Fruit fly (Drosophila melanogaster) whole organism, wandering third instar larva: Measurements from ENCODE around the gene Usp12-46.

Experiments
- Abd-B ChIP-seq: fragments of >200 bp; optimal IDR thresholded peaks from 2 replicates; lab custom pipeline; 2017; ENCODE audit warnings: missing biosample characterization, missing genetic modification characterization
- CG32264 ChIP-seq: fragments of 200-800 bp; sonication (Bioruptor generic); optimal IDR thresholded peaks from 2 replicates; lab custom pipeline; 2016; ENCODE audit warnings: missing biosample characterization, missing genetic modification characterization
- CG9705 ChIP-seq: fragments of 200-800 bp; sonication (Bioruptor generic); optimal IDR thresholded peaks from 2 replicates; lab custom pipeline; 2018; ENCODE audit warnings: missing biosample characterization, mild to moderate bottlenecking, missing genetic modification characterization
- CrebA ChIP-seq: fragments of 200-800 bp; sonication (Bioruptor generic); optimal IDR thresholded peaks from 2 replicates; lab custom pipeline; 2016; ENCODE audit warnings: missing biosample characterization, mild to moderate bottlenecking, missing genetic modification characterization, borderline replicate concordance
- Dfd ChIP-seq: fragments of >200 bp; optimal IDR thresholded peaks from 2 replicates; lab custom pipeline; 2017; ENCODE audit warnings: missing biosample characterization, missing genetic modification characterization
- Dif ChIP-seq: fragments of 200-275, 200-300 bp; sonication (Bioruptor generic); optimal IDR thresholded peaks from 2 replicates; lab custom pipeline; 2018; ENCODE audit warnings: missing biosample characterization, missing genetic modification characterization; ENCODE audit not compliant: partially characterized antibody
- GATAd ChIP-seq: sonication (Bioruptor generic); optimal IDR thresholded peaks from 2 replicates; lab custom pipeline; 2016; ENCODE audit warnings: missing biosample characterization, missing genetic modification characterization
- HLH106 ChIP-seq: fragments of 200-800 bp; optimal IDR thresholded peaks from 3 replicates; lab custom pipeline; 2019; ENCODE audit warnings: missing biosample characterization, mild to moderate bottlenecking, missing genetic modification characterization, moderate library complexity
- Hnf4 ChIP-seq: fragments of 200-800 bp; sonication (Bioruptor generic); optimal IDR thresholded peaks from 2 replicates; lab custom pipeline; 2016; ENCODE audit warnings: missing biosample characterization, mild to moderate bottlenecking, missing genetic modification characterization
- Hr78 ChIP-seq: fragments of >200 bp; optimal IDR thresholded peaks from 2 replicates; lab custom pipeline; 2017; ENCODE audit warnings: missing biosample characterization, missing genetic modification characterization
- Hr83 ChIP-seq: fragments of 200-300 bp; sonication (Bioruptor generic); optimal IDR thresholded peaks from 2 replicates; lab custom pipeline; 2016; ENCODE audit warnings: missing biosample characterization, mild to moderate bottlenecking, missing genetic modification characterization, moderate library complexity; ENCODE audit not compliant: poor library complexity, severe bottlenecking
- Jra ChIP-seq: sonication (Bioruptor generic); optimal IDR thresholded peaks from 2 replicates; lab custom pipeline; 2016; ENCODE audit warnings: missing biosample characterization, missing genetic modification characterization
- Mio ChIP-seq: sonication (Bioruptor generic); optimal IDR thresholded peaks from 2 replicates; lab custom pipeline; 2016; ENCODE audit warnings: missing biosample characterization, missing genetic modification characterization
- Myc ChIP-seq: fragments of >200 bp; optimal IDR thresholded peaks from 2 replicates; lab custom pipeline; 2017
- N ChIP-seq: fragments of >200 bp; optimal IDR thresholded peaks from 2 replicates; lab custom pipeline; 2018; ENCODE audit warnings: missing biosample characterization, missing external identifiers, missing genetic modification characterization
- OdsH ChIP-seq: fragments of 200-800 bp; sonication (Bioruptor generic); optimal IDR thresholded peaks from 2 replicates; lab custom pipeline; 2016; ENCODE audit warnings: missing biosample characterization, mild to moderate bottlenecking, missing genetic modification characterization
- Rel ChIP-seq, 2 experiments: fragments of 200-800 bp; sonication (Bioruptor generic) in 1 of 2; optimal IDR thresholded peaks; 2 replicates in 1 of 2; 3 replicates in 1 of 2; lab custom pipeline; 2016 to 2019; ENCODE audit warnings: mild to moderate bottlenecking in 2 of 2, missing biosample characterization in 2 of 2, missing genetic modification characterization in 2 of 2, moderate library complexity in 1 of 2
- Sp1 ChIP-seq: fragments of 200-800 bp; sonication (Bioruptor generic); optimal IDR thresholded peaks from 3 replicates; lab custom pipeline; 2019; ENCODE audit warnings: missing biosample characterization, mild to moderate bottlenecking, missing genetic modification characterization, moderate library complexity
- Vsx2 ChIP-seq: fragments of 200-300, 225-300 bp; sonication (Bioruptor generic); optimal IDR thresholded peaks from 2 replicates; lab custom pipeline; 2018; ENCODE audit warnings: missing biosample characterization, missing genetic modification characterization; ENCODE audit not compliant: partially characterized antibody
- br ChIP-seq: fragments of 200-800 bp; sonication (Bioruptor generic); optimal IDR thresholded peaks from 2 replicates; lab custom pipeline; 2016; ENCODE audit warnings: missing biosample characterization, missing genetic modification characterization
- brk ChIP-seq: fragments of 200-800 bp; sonication (Bioruptor generic); optimal IDR thresholded peaks from 2 replicates; lab custom pipeline; 2016; ENCODE audit warnings: missing biosample characterization, mild to moderate bottlenecking, missing genetic modification characterization
- dl ChIP-seq, 2 experiments: fragments of 175-275, 200-275 bp in 1 of 2; fragments of 200-275 bp in 1 of 2; sonication (Bioruptor generic); optimal IDR thresholded peaks; lab custom pipeline; 2018; ENCODE audit warnings: mild to moderate bottlenecking in 2 of 2, missing biosample characterization in 2 of 2, missing genetic modification characterization in 2 of 2, moderate library complexity in 2 of 2; ENCODE audit not compliant: partially characterized antibody in 2 of 2, insufficient read depth in 1 of 2
- dmrt93B ChIP-seq: fragments of 200-800 bp; sonication (Bioruptor generic); optimal IDR thresholded peaks from 2 replicates; lab custom pipeline; 2018; ENCODE audit warnings: missing biosample characterization, mild to moderate bottlenecking, missing genetic modification characterization
- dsf ChIP-seq: sonication (Bioruptor generic); optimal IDR thresholded peaks from 2 replicates; lab custom pipeline; 2016; ENCODE audit warnings: missing biosample characterization, missing genetic modification characterization, borderline replicate concordance
- ey ChIP-seq: fragments of 200-800 bp; sonication (Bioruptor generic); optimal IDR thresholded peaks from 2 replicates; lab custom pipeline; 2016; ENCODE audit warnings: missing biosample characterization, missing genetic modification characterization
- foxo ChIP-seq, 2 experiments: fragments of 200-800 bp; sonication (Bioruptor generic); optimal IDR thresholded peaks; 2 replicates in 1 of 2; 3 replicates in 1 of 2; lab custom pipeline; 2016 to 2017; ENCODE audit warnings: missing biosample characterization in 2 of 2, missing genetic modification characterization in 2 of 2
- fru ChIP-seq: fragments of 200-800 bp; sonication (Bioruptor generic); optimal IDR thresholded peaks from 3 replicates; lab custom pipeline; 2016; ENCODE audit warnings: missing biosample characterization, mild to moderate bottlenecking, missing genetic modification characterization
- h ChIP-seq: fragments of 200-800 bp; sonication (Bioruptor generic); optimal IDR thresholded peaks from 3 replicates; lab custom pipeline; 2016; ENCODE audit warnings: missing biosample characterization, mild to moderate bottlenecking, missing genetic modification characterization
- jim ChIP-seq: fragments of 175-275, 200-325 bp; sonication (Bioruptor generic); optimal IDR thresholded peaks from 2 replicates; lab custom pipeline; 2016; ENCODE audit warnings: missing biosample characterization, mild to moderate bottlenecking, missing genetic modification characterization
- lola ChIP-seq: fragments of >200 bp; optimal IDR thresholded peaks from 2 replicates; lab custom pipeline; 2017; ENCODE audit warnings: missing biosample characterization, missing genetic modification characterization
- pan ChIP-seq: fragments of >200 bp; optimal IDR thresholded peaks from 2 replicates; lab custom pipeline; 2017
- psq ChIP-seq: fragments of 200-800 bp; sonication (Bioruptor generic); optimal IDR thresholded peaks from 3 replicates; lab custom pipeline; 2017; ENCODE audit warnings: missing biosample characterization, mild to moderate bottlenecking, missing genetic modification characterization, moderate library complexity
- rgr ChIP-seq: fragments of 200-800 bp; sonication (Bioruptor generic); optimal IDR thresholded peaks from 3 replicates; lab custom pipeline; 2016; ENCODE audit warnings: missing biosample characterization, mild to moderate bottlenecking, missing genetic modification characterization
- sage ChIP-seq: fragments of 200-800 bp; sonication (Bioruptor generic); optimal IDR thresholded peaks from 2 replicates; lab custom pipeline; 2016; ENCODE audit warnings: missing biosample characterization, mild to moderate bottlenecking, missing genetic modification characterization
- sv ChIP-seq: fragments of 200-800 bp; sonication (Bioruptor generic); optimal IDR thresholded peaks from 3 replicates; lab custom pipeline; 2016; ENCODE audit warnings: missing biosample characterization, missing genetic modification characterization
- tai ChIP-seq: sonication (Bioruptor generic); optimal IDR thresholded peaks from 2 replicates; lab custom pipeline; 2016; ENCODE audit warnings: missing biosample characterization, missing genetic modification characterization
- usp ChIP-seq: fragments of >200 bp; optimal IDR thresholded peaks from 2 replicates; lab custom pipeline; 2017; ENCODE audit warnings: missing biosample characterization, missing genetic modification characterization
- woc ChIP-seq: sonication (Bioruptor generic); optimal IDR thresholded peaks from 2 replicates; lab custom pipeline; 2016; ENCODE audit warnings: missing biosample characterization, mild to moderate bottlenecking, missing genetic modification characterization

Gene Usp12-46

DNA sequence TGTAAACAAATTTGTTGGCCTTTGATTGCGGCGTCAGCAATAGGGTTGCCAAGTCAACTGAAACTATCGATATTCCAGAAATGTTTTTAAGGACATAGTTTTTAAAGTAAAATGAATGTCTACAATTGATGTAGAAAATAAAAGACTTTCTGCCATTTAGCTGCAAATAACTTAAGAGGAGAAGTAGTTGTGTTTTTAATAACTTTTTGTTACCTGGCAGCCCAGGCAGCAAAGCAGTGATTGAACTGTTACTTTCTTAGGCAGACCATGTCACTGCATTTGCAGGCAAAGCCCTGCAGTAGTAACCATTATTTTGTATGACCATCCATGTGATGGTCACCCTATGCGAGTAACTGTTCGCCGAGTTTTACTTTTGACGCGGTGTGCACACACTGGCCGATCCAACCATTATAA lies at the start of gene Usp12-46, which contains the start of the genes rumi and CG7029:
Usp12-46 (plus strand) TSS at position 368 of the 414 bp plus-strand sequence.
rumi (minus strand) TSS at position 64 of the 414 bp plus-strand sequence.
CG7029 (plus strand) TSS at position 368 of the 414 bp plus-strand sequence.
- peak; percentile 82 for TF ChIP-seq Hr83 (GFP tag; lab: Kevin White, UChicago)
- TF ChIP-seq br (GFP tag; lab: Kevin White, UChicago), result peak; percentile 85
- no peak for TF ChIP-seq lola (GFP tag; lab: Kevin White, UChicago)
- no peak for TF ChIP-seq Hr78 (GFP tag; lab: Kevin White, UChicago)
- TF ChIP-seq jim (GFP tag; lab: Kevin White, UChicago), result no peak
- TF ChIP-seq sv (GFP tag; lab: Kevin White, UChicago), result peak; percentile 69
- no peak for TF ChIP-seq dsf
- TF ChIP-seq Myc, result no peak
- no peak for TF ChIP-seq Jra (GFP tag; lab: Kevin White, UChicago)
- no peak for TF ChIP-seq Vsx2 (GFP tag; lab: Kevin White, UChicago)
- TF ChIP-seq dl (GFP tag; optimal IDR thresholded peaks at IDR 0.05; lab: Kevin White, UChicago; ENCODE audit: insufficient read depth in 1 of 2, partially characterized antibody in 2 of 2), result no peak
- peak; percentile 64 for TF ChIP-seq psq (GFP tag; lab: Kevin White, UChicago)
- TF ChIP-seq rgr, result peak; percentile 89
- TF ChIP-seq woc (GFP tag; lab: Kevin White, UChicago), result no peak
- peak; percentile 8 for TF ChIP-seq h (GFP tag; lab: Kevin White, UChicago)
- no peak for TF ChIP-seq brk (GFP tag; lab: Kevin White, UChicago)
- TF ChIP-seq CrebA (GFP tag; lab: Kevin White, UChicago), result no peak
- TF ChIP-seq Mio, result no peak
- TF ChIP-seq HLH106 (tag; lab: Kevin White, UChicago), result peak; percentile 86
- TF ChIP-seq pan, result no peak
- TF ChIP-seq Rel (GFP tag; optimal IDR thresholded peaks at IDR 0.05; lab: Kevin White, UChicago), result no peak
- peak; percentile 56 for TF ChIP-seq Rel (tag; optimal IDR thresholded peaks at IDR 0.05; lab: Kevin White, UChicago)
- no peak for TF ChIP-seq N (GFP tag; lab: Kevin White, UChicago)
- no peak for TF ChIP-seq dmrt93B (GFP tag; lab: Kevin White, UChicago)
- TF ChIP-seq Hnf4 (GFP tag; lab: Kevin White, UChicago), result no peak
- peak; percentile 49 for TF ChIP-seq GATAd (GFP tag; lab: Kevin White, UChicago)
- no peak for TF ChIP-seq usp (GFP tag; lab: Kevin White, UChicago)
- TF ChIP-seq sage (GFP tag; lab: Kevin White, UChicago), result no peak
- TF ChIP-seq Sp1 (GFP tag; lab: Kevin White, UChicago), result peak; percentile 83
- TF ChIP-seq Dif (GFP tag; lab: Kevin White, UChicago), result no peak
- no peak for TF ChIP-seq Dfd (GFP tag; lab: Kevin White, UChicago)
- peak; percentile 86 for TF ChIP-seq fru (GFP tag; lab: Kevin White, UChicago)
- TF ChIP-seq foxo (GFP tag; optimal IDR thresholded peaks at IDR 0.05; lab: Kevin White, UChicago), result peak; percentile 59 to 90
- TF ChIP-seq CG9705 (GFP tag; lab: Kevin White, UChicago), result peak; percentile 78
- TF ChIP-seq CG32264, result no peak
- no peak for TF ChIP-seq tai (GFP tag; lab: Kevin White, UChicago)
- TF ChIP-seq ey, result peak; percentile 86
- peak; percentile 65 for TF ChIP-seq OdsH
- TF ChIP-seq Abd-B (GFP tag; lab: Kevin White, UChicago), result no peak
- TF ChIP-seq, all 38 proteins: peak for 15

DNA sequence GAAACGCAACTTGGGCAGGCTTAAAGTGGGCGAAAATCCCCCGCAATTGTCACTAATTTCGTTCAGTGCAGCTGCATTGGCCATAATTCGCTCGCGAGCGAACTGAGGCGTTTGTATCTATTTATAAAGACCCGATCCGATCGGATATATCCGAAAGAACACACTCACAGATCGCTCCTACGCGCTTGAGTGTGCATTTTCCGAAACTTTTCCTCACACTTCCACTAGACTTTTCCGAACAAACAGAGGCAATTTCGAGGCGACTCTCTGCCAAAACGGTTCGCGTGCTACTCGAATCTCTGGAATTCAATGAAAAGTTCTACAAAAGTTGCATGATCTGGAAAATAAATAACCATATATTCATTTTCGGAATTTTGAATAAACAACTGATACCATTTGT lies 48.9 kb upstream of the Usp12-46 start, which contains the start of the genes CG6972 and CCAP:
CG6972 (plus strand) TSS at position 215 of the 400 bp plus-strand sequence.
CCAP (minus strand) TSS at position 292 of the 400 bp plus-strand sequence.
- TF ChIP-seq foxo (GFP tag; optimal IDR thresholded peaks at IDR 0.05; lab: Kevin White, UChicago), result no peak
- no peak for TF ChIP-seq CG9705 (GFP tag; lab: Kevin White, UChicago)
- TF ChIP-seq Vsx2 (GFP tag; lab: Kevin White, UChicago), result no peak
- TF ChIP-seq brk (GFP tag; lab: Kevin White, UChicago), result no peak
